Worm (Caenorhabditis elegans) whole organism, L4 larva: ENCODE data around the gene R144.10.

Experiments used
- D1046.2 ChIP-seq: fragments of 200-800 bp; sonication (Bioruptor generic); IDR thresholded peaks from 2 replicates; pipeline ENCODE4 v1.3.6; 2022; ENCODE audit warnings: missing genetic modification characterization, missing compliant biosample characterization
- F26F4.8 ChIP-seq: fragments of 200-800 bp; sonication (Bioruptor generic); conservative IDR thresholded peaks from 2 replicates; pipeline ENCODE4 v1.3.6; 2022; ENCODE audit warnings: missing genetic modification characterization, missing compliant biosample characterization
- R02D3.7 ChIP-seq: fragments of 150-350 bp; sonication (generic microtip); optimal IDR thresholded peaks from 3 replicates; lab custom pipeline; 2014; ENCODE audit warnings: missing biosample characterization, missing genetic modification characterization
- ZK337.2 ChIP-seq: fragments of 200-800 bp; sonication (Bioruptor generic); IDR thresholded peaks from 2 replicates; pipeline ENCODE4 v1.3.6; 2022; ENCODE audit warnings: missing genetic modification reagents, missing genetic modification characterization, missing compliant biosample characterization
- aha-1 ChIP-seq: fragments of 150-350 bp; peaks from one replicate; lab custom pipeline; 2014; ENCODE audit warnings: missing biosample characterization, missing genetic modification characterization
- aly-2 ChIP-seq: sonication (generic microtip); optimal IDR thresholded peaks from 2 replicates; lab custom pipeline; 2018; ENCODE audit warnings: missing biosample characterization, missing genetic modification characterization
- attf-4 ChIP-seq: sonication (generic microtip); optimal IDR thresholded peaks from 3 replicates; lab custom pipeline; 2017; ENCODE audit warnings: missing biosample characterization, missing genetic modification characterization
- ceh-28 ChIP-seq: fragments of 150-350 bp; optimal IDR thresholded peaks from 2 replicates; lab custom pipeline; 2014; ENCODE audit warnings: missing biosample characterization, missing genetic modification reagents, missing genetic modification characterization
- ceh-82 ChIP-seq: sonication (generic microtip); optimal IDR thresholded peaks from 2 replicates; lab custom pipeline; 2017; ENCODE audit warnings: missing biosample characterization, missing genetic modification characterization
- cey-2 ChIP-seq: sonication (generic microtip); optimal IDR thresholded peaks from 3 replicates; lab custom pipeline; 2017; ENCODE audit warnings: missing genetic modification characterization, mild to moderate bottlenecking, missing compliant biosample characterization, antibody characterized with exemption, borderline replicate concordance; ENCODE audit not compliant: insufficient read depth
- dmd-6 ChIP-seq: fragments of 200-800 bp; sonication (Bioruptor generic); IDR thresholded peaks from 2 replicates; pipeline ENCODE4 v1.3.6; 2022; ENCODE audit warnings: missing genetic modification reagents, missing genetic modification characterization, missing compliant biosample characterization
- dmd-9 ChIP-seq: fragments of 200-800 bp; sonication (Bioruptor generic); IDR thresholded peaks from 2 replicates; pipeline ENCODE4 v1.3.6; 2022; ENCODE audit warnings: missing genetic modification reagents, missing genetic modification characterization, missing compliant biosample characterization
- egl-27 ChIP-seq: sonication (generic microtip); optimal IDR thresholded peaks from 3 replicates; lab custom pipeline; 2017; ENCODE audit warnings: missing biosample characterization, missing genetic modification reagents, missing genetic modification characterization
- egl-43 ChIP-seq: fragments of 200-800 bp; sonication (Bioruptor generic); IDR thresholded peaks from 2 replicates; pipeline ENCODE4 v1.3.6; 2022; ENCODE audit warnings: missing genetic modification reagents, missing genetic modification characterization, missing compliant biosample characterization
- hmg-1.1 ChIP-seq: fragments of 200-800 bp; sonication (Bioruptor generic); IDR thresholded peaks from 2 replicates; pipeline ENCODE4 v1.3.6; 2022; ENCODE audit warnings: missing genetic modification reagents, missing genetic modification characterization, missing compliant biosample characterization
- jun-1 ChIP-seq: fragments of 150-350 bp; optimal IDR thresholded peaks from 2 replicates; lab custom pipeline; 2014; ENCODE audit warnings: missing biosample characterization, missing genetic modification reagents, missing genetic modification characterization
- lin-15B ChIP-seq: fragments of 150-350 bp; sonication (generic microtip); optimal IDR thresholded peaks from 3 replicates; lab custom pipeline; 2014; ENCODE audit warnings: missing biosample characterization, missing genetic modification characterization
- madf-5 ChIP-seq, 2 experiments: fragments of 200-800 bp; sonication (Bioruptor generic); IDR thresholded peaks; 2 replicates each; pipeline ENCODE4 v1.3.6; 2022; ENCODE audit warnings: missing compliant biosample characterization in 2 of 2, missing genetic modification characterization in 2 of 2
- madf-9 ChIP-seq: fragments of 200-800 bp; sonication (Bioruptor generic); conservative IDR thresholded peaks from 2 replicates; pipeline ENCODE4 v1.3.6; 2022; ENCODE audit warnings: missing genetic modification reagents, missing genetic modification characterization, missing compliant biosample characterization
- mdt-29 ChIP-seq: fragments of 200-800 bp; sonication (Bioruptor generic); IDR thresholded peaks from 2 replicates; pipeline ENCODE4 v1.3.6; 2022; ENCODE audit warnings: missing genetic modification reagents, missing genetic modification characterization, missing compliant biosample characterization
- mep-1 ChIP-seq: fragments of 150-350 bp; sonication (generic microtip); optimal IDR thresholded peaks from 3 replicates; lab custom pipeline; 2014; ENCODE audit warnings: missing biosample characterization, missing genetic modification characterization
- nhr-11 ChIP-seq: fragments of 150-350 bp; optimal IDR thresholded peaks from 2 replicates; lab custom pipeline; 2014; ENCODE audit warnings: missing biosample characterization, missing genetic modification characterization
- nhr-25 ChIP-seq: sonication (generic microtip); optimal IDR thresholded peaks from 2 replicates; lab custom pipeline; 2017; ENCODE audit warnings: missing genetic modification characterization, mild to moderate bottlenecking, missing compliant biosample characterization, antibody characterized with exemption, moderate library complexity, borderline replicate concordance; ENCODE audit not compliant: insufficient read depth
- nhr-41 ChIP-seq: fragments of 200-800 bp; sonication (Bioruptor generic); IDR thresholded peaks from 2 replicates; pipeline ENCODE4 v1.3.6; 2022; ENCODE audit warnings: missing genetic modification reagents, missing genetic modification characterization, missing compliant biosample characterization
- nhr-48 ChIP-seq: sonication (generic microtip); optimal IDR thresholded peaks from 2 replicates; lab custom pipeline; 2016; ENCODE audit warnings: mild to moderate bottlenecking, missing genetic modification characterization, missing compliant biosample characterization
- nhr-76 ChIP-seq: fragments of 150-350 bp; optimal IDR thresholded peaks from 2 replicates; lab custom pipeline; 2014; ENCODE audit warnings: missing biosample characterization, missing genetic modification characterization
- saeg-2 ChIP-seq: fragments of 200-800 bp; sonication (Bioruptor generic); IDR thresholded peaks from 2 replicates; pipeline ENCODE4 v1.3.6; 2022; ENCODE audit warnings: missing genetic modification reagents, missing genetic modification characterization, missing compliant biosample characterization
- sdz-12 ChIP-seq: fragments of 200-800 bp; sonication (Bioruptor generic); optimal IDR thresholded peaks from 2 replicates; lab custom pipeline; 2018; ENCODE audit warnings: mild to moderate bottlenecking, missing genetic modification characterization, missing compliant biosample characterization
- skn-1 ChIP-seq: fragments of 150-350 bp; optimal IDR thresholded peaks from 2 replicates; lab custom pipeline; 2014; ENCODE audit warnings: missing biosample characterization, missing genetic modification characterization
- snpc-1.2 ChIP-seq: fragments of 200-800 bp; sonication (Bioruptor generic); IDR thresholded peaks from 2 replicates; pipeline ENCODE4 v1.3.6; 2022; ENCODE audit warnings: missing genetic modification reagents, missing genetic modification characterization, missing compliant biosample characterization
- snpc-4 ChIP-seq: fragments of 150-350 bp; optimal IDR thresholded peaks from 2 replicates; lab custom pipeline; 2014; ENCODE audit warnings: missing biosample characterization, missing genetic modification characterization
- spr-1 ChIP-seq: sonication (generic microtip); optimal IDR thresholded peaks from 2 replicates; lab custom pipeline; 2016; ENCODE audit warnings: mild to moderate bottlenecking, missing genetic modification characterization, missing compliant biosample characterization
- spr-3 ChIP-seq: fragments of 200-800 bp; sonication (Bioruptor generic); optimal IDR thresholded peaks from 2 replicates; lab custom pipeline; 2018; ENCODE audit warnings: mild to moderate bottlenecking, missing genetic modification characterization, missing compliant biosample characterization
- unc-62 ChIP-seq, 3 experiments: fragments of 150-350 bp in 1 of 3; sonication (generic microtip); optimal IDR thresholded peaks in 2 of 3; peaks in 1 of 3; 1 replicate in 1 of 3; 2 replicates in 2 of 3; lab custom pipeline; 2014 to 2017; ENCODE audit warnings: missing biosample characterization in 3 of 3, missing genetic modification characterization in 3 of 3, missing genetic modification reagents in 3 of 3, missing genotype in 1 of 3
- vab-7 ChIP-seq: fragments of 200-800 bp; sonication (Bioruptor generic); IDR thresholded peaks from 2 replicates; pipeline ENCODE4 v1.3.6; 2022; ENCODE audit warnings: missing genetic modification reagents, missing genetic modification characterization, missing compliant biosample characterization
- zag-1 ChIP-seq: fragments of 150-350 bp; optimal IDR thresholded peaks from 2 replicates; lab custom pipeline; 2014; ENCODE audit warnings: missing biosample characterization, missing genetic modification characterization
- zfp-2 ChIP-seq: sonication (generic microtip); optimal IDR thresholded peaks from 2 replicates; lab custom pipeline; 2016; ENCODE audit warnings: mild to moderate bottlenecking, missing genetic modification characterization, missing compliant biosample characterization
- zip-2 ChIP-seq: fragments of 150-350 bp; optimal IDR thresholded peaks from 2 replicates; lab custom pipeline; 2014; ENCODE audit warnings: missing biosample characterization, missing genetic modification characterization
- ztf-11 ChIP-seq: fragments of 150-350 bp; optimal IDR thresholded peaks from 2 replicates; lab custom pipeline; 2014; ENCODE audit warnings: missing biosample characterization, missing genetic modification characterization

Gene R144.10

ce11 chrIII:5024393-5024964 lies 22.3 kb upstream of the R144.10 start, which contains the start of gene pcf-11 (continued):
- TF ChIP-seq egl-43 (GFP tag; lab: Robert Waterston, UW) (no peak), spr-3 (no peak), zfp-2 (tag; lab: Kevin White, UChicago) (no peak), ceh-82 (no peak), vab-7 (no peak)

ce11 chrIII:5023642-5024041 lies 21.5 kb upstream of the R144.10 start:
- TF ChIP-seq skn-1 (tag; lab: Kevin White, UChicago): no peak
- TF ChIP-seq aha-1 (tag; lab: Kevin White, UChicago): peak; percentile 92
- TF ChIP-seq, all 104 proteins: peak for 1

- TF ChIP-seq skn-1 (tag; lab: Kevin White, UChicago) (no peak), aha-1 (tag; lab: Kevin White, UChicago) (peak; percentile 19), nhr-25 (tag; lab: Kevin White, UChicago) (no peak)
Observed at ce11 chrIII:5022964-5023363, 20.8 kb upstream of the R144.10 start, which contains the start of gene R144.13. Gene R144.13 (plus strand): TSS chrIII:5023264.

- no peak for TF ChIP-seq ZK337.2 (GFP tag; lab: Robert Waterston, UW)
Observed at ce11 chrIII:5021689-5022088, 19.6 kb upstream of the R144.10 start, which contains the start of gene R144.3. Gene R144.3 (plus strand): TSS chrIII:5021989.

ce11 chrIII:5020924-5021323 lies 18.8 kb upstream of the R144.10 start, which contains the start of gene mdt-11:
Gene mdt-11 (plus strand): TSS chrIII:5021224.
- no peak for TF ChIP-seq ztf-11
- TF ChIP-seq nhr-11 (tag; lab: Kevin White, UChicago): no peak
- no peak for TF ChIP-seq egl-27 (tag; lab: Kevin White, UChicago)
- TF ChIP-seq aha-1 (tag; lab: Kevin White, UChicago): peak; percentile 55

- TF ChIP-seq madf-9: peak; percentile 97
- peak; percentile 94 for TF ChIP-seq dmd-9 (GFP tag; lab: Robert Waterston, UW)
- peak; percentile 96 for TF ChIP-seq dmd-6 (GFP tag; lab: Robert Waterston, UW)
- peak; percentile 65 for TF ChIP-seq lin-15B
- peak; percentile 2 for TF ChIP-seq R02D3.7 (tag; lab: Kevin White, UChicago)
- TF ChIP-seq zag-1 (tag; lab: Kevin White, UChicago): peak; percentile 66
- TF ChIP-seq D1046.2 (GFP tag; lab: Robert Waterston, UW): peak; percentile 74; the same call in 1 of the 2 replicates
- peak; percentile 3 for TF ChIP-seq attf-4
- TF ChIP-seq snpc-1.2 (GFP tag; lab: Robert Waterston, UW): peak; percentile 78
- peak; percentile 38 for TF ChIP-seq ceh-28 (tag; lab: Kevin White, UChicago)
- peak; percentile 33 for TF ChIP-seq sdz-12 (GFP tag; lab: Kevin White, UChicago)
- peak; percentile 79; the same call in 1 of the 2 replicates for TF ChIP-seq nhr-41 (GFP tag; lab: Robert Waterston, UW)
- TF ChIP-seq zip-2 (tag; lab: Kevin White, UChicago): peak; percentile 88
- peak; percentile 95 for TF ChIP-seq jun-1 (tag; lab: Kevin White, UChicago)
- TF ChIP-seq saeg-2 (GFP tag; lab: Robert Waterston, UW): peak; percentile 87; the same call in 1 of the 2 replicates
- TF ChIP-seq skn-1 (tag; lab: Kevin White, UChicago): no peak
- TF ChIP-seq unc-62 (GFP tag; optimal IDR thresholded peaks at IDR 0.05 in 1 of 2; lab: Kevin White, UChicago): peak in 1 of 2 experiments; percentile 99
- TF ChIP-seq unc-62 (tag; optimal IDR thresholded peaks at IDR 0.05; lab: Kevin White, UChicago): peak; percentile 30
- TF ChIP-seq F26F4.8 (GFP tag; lab: Robert Waterston, UW): no peak
- peak; percentile 53 for TF ChIP-seq nhr-76
- TF ChIP-seq aly-2 (tag; lab: Kevin White, UChicago): no peak
- peak; percentile 57 for TF ChIP-seq cey-2
- peak; percentile 69; the same call in 1 of the 2 replicates for TF ChIP-seq ZK337.2 (GFP tag; lab: Robert Waterston, UW)
- TF ChIP-seq hmg-1.1 (GFP tag; lab: Robert Waterston, UW): peak; percentile 98
- peak; percentile 91 for TF ChIP-seq nhr-48 (tag; lab: Kevin White, UChicago)
- peak; percentile 99 for TF ChIP-seq mep-1 (tag; lab: Kevin White, UChicago)
- peak; percentile 82 for TF ChIP-seq mdt-29 (GFP tag; lab: Robert Waterston, UW)
- peak; percentile 96 for TF ChIP-seq spr-1 (tag; lab: Kevin White, UChicago)
- peak in 1 of 2 experiments; percentile 90; a peak in 1 of 4 replicates for TF ChIP-seq madf-5 (GFP tag; IDR thresholded peaks at IDR 0.05; lab: Robert Waterston, UW)
- peak; percentile 52 for TF ChIP-seq snpc-4
- no peak for TF ChIP-seq egl-27 (tag; lab: Kevin White, UChicago)
Observed at ce11 chrIII:5018116-5018689, 16.1 kb upstream of the R144.10 start, which contains the start of gene wip-1. Gene wip-1 (plus strand): TSS chrIII:5018639.
